Fruit fly (Drosophila melanogaster) whole organism, embryonic: ENCODE data around the gene retinin.

Source experiments
- CG11695 ChIP-seq: fragments of 200-800 bp; sonication (Bioruptor generic); IDR thresholded peaks from 3 replicates; pipeline ENCODE4 v1.3.6; 2022; ENCODE audit warnings: missing biosample characterization, missing genetic modification characterization
- CG12155 ChIP-seq: fragments of 200-800 bp; sonication (Bioruptor generic); optimal IDR thresholded peaks from 3 replicates; lab custom pipeline; 2016; ENCODE audit warnings: missing biosample characterization, missing genetic modification characterization
- CG12391 ChIP-seq: fragments of 200-800 bp; sonication (Bioruptor generic); optimal IDR thresholded peaks from 3 replicates; lab custom pipeline; 2018; ENCODE audit warnings: missing biosample characterization, mild to moderate bottlenecking, missing genetic modification characterization, moderate library complexity
- CG12659 ChIP-seq: fragments of 200-800 bp; sonication (Bioruptor generic); optimal IDR thresholded peaks from 3 replicates; lab custom pipeline; 2017; ENCODE audit warnings: mild to moderate bottlenecking, missing biosample characterization, missing genetic modification reagents, missing genetic modification characterization
- CG12744 ChIP-seq: fragments of 200-800 bp; sonication (Bioruptor generic); optimal IDR thresholded peaks from 2 replicates; lab custom pipeline; 2016; ENCODE audit warnings: missing biosample characterization, missing genetic modification characterization
- CG17829 ChIP-seq: fragments of 200-800 bp; optimal IDR thresholded peaks from 2 replicates; lab custom pipeline; 2019; ENCODE audit warnings: missing biosample characterization, mild to moderate bottlenecking, missing genetic modification characterization, moderate library complexity
- CG30020 ChIP-seq: fragments of 200-800 bp; optimal IDR thresholded peaks from 2 replicates; lab custom pipeline; 2019; ENCODE audit warnings: missing biosample characterization, mild to moderate bottlenecking, missing genetic modification characterization, moderate library complexity
- CG30403 ChIP-seq: fragments of 200-800 bp; sonication (Bioruptor generic); optimal IDR thresholded peaks from 3 replicates; lab custom pipeline; 2016; ENCODE audit warnings: missing biosample characterization, missing genetic modification characterization
- CG3065 ChIP-seq: fragments of 200-800 bp; sonication (Bioruptor generic); optimal IDR thresholded peaks from 2 replicates; lab custom pipeline; 2016; ENCODE audit warnings: missing biosample characterization, missing genetic modification characterization
- CG32532 ChIP-seq: fragments of 200-800 bp; sonication (Bioruptor generic); IDR thresholded peaks from 2 replicates; pipeline ENCODE4 v1.3.6; 2022; ENCODE audit warnings: missing biosample characterization, missing genetic modification characterization
- CG4707 ChIP-seq: fragments of 200-800 bp; sonication (Bioruptor generic); optimal IDR thresholded peaks from 2 replicates; lab custom pipeline; 2018; ENCODE audit warnings: missing biosample characterization, mild to moderate bottlenecking, missing genetic modification characterization, moderate library complexity
- CG7839 ChIP-seq: fragments of 200-800 bp; sonication (Bioruptor generic); optimal IDR thresholded peaks from 3 replicates; lab custom pipeline; 2018; ENCODE audit warnings: missing biosample characterization, mild to moderate bottlenecking, missing genetic modification characterization, moderate library complexity
- CG7987 ChIP-seq: fragments of 200-800 bp; sonication (Bioruptor generic); optimal IDR thresholded peaks from 2 replicates; lab custom pipeline; 2018; ENCODE audit warnings: missing biosample characterization, mild to moderate bottlenecking, missing genetic modification characterization, moderate library complexity
- CG9609 ChIP-seq: fragments of 200-800 bp; sonication (Bioruptor generic); optimal IDR thresholded peaks from 3 replicates; lab custom pipeline; 2016; ENCODE audit warnings: missing biosample characterization, missing genetic modification characterization
- CG9932 ChIP-seq: fragments of 200-800 bp; sonication (Bioruptor generic); IDR thresholded peaks from 2 replicates; pipeline ENCODE4 v1.3.6; 2022; ENCODE audit warnings: missing biosample characterization, missing genetic modification characterization
- CTCF ChIP-seq: fragments of 200-800 bp; sonication (Bioruptor generic); optimal IDR thresholded peaks from 2 replicates; lab custom pipeline; 2017; ENCODE audit warnings: missing biosample characterization, mild to moderate bottlenecking, missing genetic modification characterization, moderate library complexity
- Chrac-16 ChIP-seq: fragments of 200-800 bp; sonication (Bioruptor generic); optimal IDR thresholded peaks from 3 replicates; lab custom pipeline; 2016; ENCODE audit warnings: missing biosample characterization, missing genetic modification characterization
- Dad ChIP-seq: fragments of 200-800 bp; sonication (Bioruptor generic); optimal IDR thresholded peaks from 3 replicates; lab custom pipeline; 2016; ENCODE audit warnings: missing biosample characterization, missing genetic modification characterization
- Dip3 ChIP-seq: fragments of 200-800 bp; sonication (Bioruptor generic); optimal IDR thresholded peaks from 3 replicates; lab custom pipeline; 2016; ENCODE audit warnings: missing biosample characterization, missing genetic modification characterization
- E2f1 ChIP-seq: fragments of 200-800 bp; sonication (Bioruptor generic); IDR thresholded peaks from 2 replicates; pipeline ENCODE4 v1.3.6; 2022; ENCODE audit warnings: missing biosample characterization, missing genetic modification characterization
- ERR ChIP-seq: fragments of 200-800 bp; sonication (Bioruptor generic); optimal IDR thresholded peaks from 2 replicates; lab custom pipeline; 2016; ENCODE audit warnings: missing biosample characterization, missing genetic modification characterization
- GATAe ChIP-seq: fragments of 200-800 bp; sonication (Bioruptor generic); conservative IDR thresholded peaks from 2 replicates; pipeline ENCODE4 v1.3.6; 2022; ENCODE audit warnings: missing biosample characterization, missing genetic modification characterization
- HmgD ChIP-seq: fragments of 200-800 bp; sonication (Bioruptor generic); optimal IDR thresholded peaks from 3 replicates; lab custom pipeline; 2016; ENCODE audit warnings: missing biosample characterization, missing genetic modification characterization
- Hr3 ChIP-seq: fragments of 200-800 bp; sonication (Bioruptor generic); optimal IDR thresholded peaks from 3 replicates; lab custom pipeline; 2016; ENCODE audit warnings: missing biosample characterization, missing genetic modification characterization
- Hr39 ChIP-seq: fragments of >200 bp; optimal IDR thresholded peaks from 2 replicates; lab custom pipeline; 2017
- Lim3 ChIP-seq: fragments of 200-800 bp; sonication (Bioruptor generic); IDR thresholded peaks from 2 replicates; pipeline ENCODE4 v1.3.6; 2022; ENCODE audit warnings: missing biosample characterization, missing genetic modification characterization
- MBD-R2 ChIP-seq: fragments of 200-800 bp; sonication (Bioruptor generic); IDR thresholded peaks from 2 replicates; pipeline ENCODE4 v1.3.6; 2022; ENCODE audit warnings: missing biosample characterization, missing genetic modification characterization
- Med ChIP-seq: fragments of 200-800 bp; sonication (Bioruptor generic); peaks from one replicate; lab custom pipeline; 2016; ENCODE audit warnings: missing biosample characterization, missing genetic modification characterization, mild to moderate bottlenecking, inconsistent platforms, moderate library complexity
- NFAT ChIP-seq: fragments of 200-800 bp; sonication (Bioruptor generic); IDR thresholded peaks from 2 replicates; pipeline ENCODE4 v1.3.6; 2022; ENCODE audit warnings: missing biosample characterization, missing genetic modification characterization
- Poxn ChIP-seq: fragments of 200-800 bp; sonication (Bioruptor generic); IDR thresholded peaks from 2 replicates; pipeline ENCODE4 v1.3.6; 2022; ENCODE audit warnings: missing biosample characterization, missing genetic modification characterization
- Stat92E ChIP-seq, 3 experiments: fragments of >200 bp in 2 of 3; fragments of 200-800 bp in 1 of 3; sonication (Bioruptor generic) in 1 of 3; optimal IDR thresholded peaks; 2 replicates each; lab custom pipeline; 2017 to 2019; ENCODE audit warnings: missing biosample characterization in 3 of 3, missing genetic modification characterization in 3 of 3, mild to moderate bottlenecking in 1 of 3, moderate library complexity in 1 of 3
- Trl ChIP-seq, 3 experiments: fragments of >200 bp in 2 of 3; fragments of 200-800 bp in 1 of 3; sonication (Bioruptor generic) in 1 of 3; optimal IDR thresholded peaks; 2 replicates in 1 of 3; 3 replicates in 2 of 3; lab custom pipeline; 2016 to 2017; ENCODE audit warnings: missing biosample characterization in 1 of 3, missing genetic modification characterization in 1 of 3
- abd-A ChIP-seq: fragments of 200-800 bp; sonication (Bioruptor generic); optimal IDR thresholded peaks from 3 replicates; lab custom pipeline; 2019; ENCODE audit warnings: missing biosample characterization, mild to moderate bottlenecking, missing genetic modification characterization, moderate library complexity
- ac ChIP-seq: fragments of 200-800 bp; sonication (Bioruptor generic); optimal IDR thresholded peaks from 3 replicates; lab custom pipeline; 2017; ENCODE audit warnings: missing biosample characterization, mild to moderate bottlenecking, missing genetic modification characterization
- ap ChIP-seq: fragments of 200-800 bp; sonication (Bioruptor generic); IDR thresholded peaks from 2 replicates; pipeline ENCODE4 v1.3.6; 2022; ENCODE audit warnings: missing biosample characterization, missing genetic modification characterization
- chm ChIP-seq: fragments of 200-800 bp; sonication (Bioruptor generic); IDR thresholded peaks from 2 replicates; pipeline ENCODE4 v1.3.6; 2022; ENCODE audit warnings: missing biosample characterization, missing genetic modification characterization
- crc ChIP-seq: fragments of 200-800 bp; sonication (Bioruptor generic); optimal IDR thresholded peaks from 2 replicates; lab custom pipeline; 2016; ENCODE audit warnings: missing biosample characterization, missing genetic modification characterization
- dmrt99B ChIP-seq: fragments of 200-800 bp; sonication (Bioruptor generic); optimal IDR thresholded peaks from 2 replicates; lab custom pipeline; 2018; ENCODE audit warnings: missing biosample characterization, mild to moderate bottlenecking, missing genetic modification characterization, moderate library complexity
- gce ChIP-seq: fragments of 200-800 bp; sonication (Bioruptor generic); IDR thresholded peaks from 3 replicates; pipeline ENCODE4 v1.3.6; 2022; ENCODE audit warnings: missing biosample characterization, missing genetic modification characterization
- gro ChIP-seq: fragments of 200-800 bp; sonication (Bioruptor generic); optimal IDR thresholded peaks from 2 replicates; lab custom pipeline; 2016; ENCODE audit warnings: missing biosample characterization, missing genetic modification characterization
- gt ChIP-seq: fragments of 200-800 bp; sonication (Bioruptor generic); IDR thresholded peaks from 2 replicates; pipeline ENCODE4 v1.3.6; 2022; ENCODE audit warnings: missing biosample characterization, missing genetic modification characterization
- oc ChIP-seq: fragments of 200-800 bp; sonication (Bioruptor generic); optimal IDR thresholded peaks from 2 replicates; lab custom pipeline; 2018; ENCODE audit warnings: missing biosample characterization, mild to moderate bottlenecking, missing genetic modification characterization, moderate library complexity
- row ChIP-seq: fragments of 200-800 bp; sonication (Bioruptor generic); IDR thresholded peaks from 3 replicates; pipeline ENCODE4 v1.3.6; 2022; ENCODE audit warnings: missing biosample characterization, missing genetic modification characterization
- sd ChIP-seq: fragments of 200-800 bp; sonication (Bioruptor generic); optimal IDR thresholded peaks from 3 replicates; lab custom pipeline; 2018; ENCODE audit warnings: missing biosample characterization, mild to moderate bottlenecking, missing genetic modification characterization, moderate library complexity
- tap ChIP-seq: fragments of 200-800 bp; optimal IDR thresholded peaks from 3 replicates; lab custom pipeline; 2019; ENCODE audit warnings: missing biosample characterization, mild to moderate bottlenecking, missing genetic modification characterization, moderate library complexity
- trem ChIP-seq: fragments of 200-800 bp; optimal IDR thresholded peaks from 3 replicates; lab custom pipeline; 2019; ENCODE audit warnings: missing biosample characterization, mild to moderate bottlenecking, missing genetic modification characterization, moderate library complexity
- ttk ChIP-seq: fragments of 200-800 bp; sonication (Bioruptor generic); IDR thresholded peaks from 2 replicates; pipeline ENCODE4 v2.1.2; 2022; ENCODE audit warnings: missing biosample characterization, missing genetic modification characterization
- wdn ChIP-seq: fragments of 200-800 bp; sonication (Bioruptor generic); IDR thresholded peaks from 2 replicates; pipeline ENCODE4 v1.3.6; 2022; ENCODE audit warnings: missing biosample characterization, missing genetic modification characterization

retinin gene

dm6 chr3L:16377768-16378764 lies 46.3 kb downstream of the retinin start, which contains the start of gene roq (continued):
- TF ChIP-seq CG7839 (tag; lab: Kevin White, UChicago) (no peak), CG30020 (tag; lab: Kevin White, UChicago) (peak; percentile 3), row (GFP tag; lab: Robert Waterston, UW) (no peak; the same call in 2 of the 3 replicates), ttk (no peak), CG12391 (tag; lab: Kevin White, UChicago) (peak; percentile 24), CG9932 (GFP tag; lab: Robert Waterston, UW) (no peak), gce (GFP tag; lab: Robert Waterston, UW) (no peak), HmgD (GFP tag; lab: Kevin White, UChicago) (peak; percentile 59), Hr3 (no peak), trem (tag; lab: Kevin White, UChicago) (peak; percentile 68), GATAe (peak; percentile 14; the same call in 1 of the 2 replicates), Stat92E (GFP tag; optimal IDR thresholded peaks at IDR 0.05; lab: Kevin White, UChicago) (peak in 2 of 3 experiments; percentile 28 to 82)

- TF ChIP-seq CG32532 (GFP tag; lab: Robert Waterston, UW) (peak; percentile 74), CG12659 (GFP tag; lab: Kevin White, UChicago) (peak; percentile 62), Poxn (GFP tag; lab: Robert Waterston, UW) (peak; percentile 29; the same call in 1 of the 2 replicates), gce (GFP tag; lab: Robert Waterston, UW) (no peak), oc (tag; lab: Kevin White, UChicago) (no peak), NFAT (GFP tag; lab: Robert Waterston, UW) (peak; percentile 38; the same call in 1 of the 2 replicates), ac (no peak), CG12744 (peak; percentile 10), Hr39 (lab: Kevin White, UChicago) (no peak), abd-A (no peak), CG17829 (tag; lab: Kevin White, UChicago) (peak; percentile 66), MBD-R2 (GFP tag; lab: Robert Waterston, UW) (peak; percentile 25; the same call in 1 of the 2 replicates), Med (GFP tag; lab: Kevin White, UChicago) (peak; percentile 94), chm (GFP tag; lab: Robert Waterston, UW) (peak; percentile 14; the same call in 1 of the 2 replicates), Lim3 (GFP tag; lab: Robert Waterston, UW) (no peak), CG9609 (GFP tag; lab: Kevin White, UChicago) (peak; percentile 50), gt (no peak), CG3065 (no peak), gro (GFP tag; lab: Kevin White, UChicago) (peak; percentile 83), CTCF (GFP tag; lab: Kevin White, UChicago) (no peak), crc (GFP tag; lab: Kevin White, UChicago) (peak; percentile 12), Chrac-16 (peak; percentile 69), Dip3 (GFP tag; lab: Kevin White, UChicago) (peak; percentile 45), CG30403 (peak; percentile 71), ERR (GFP tag; lab: Kevin White, UChicago) (no peak), Trl (optimal IDR thresholded peaks at IDR 0.05; lab: Kevin White, UChicago) (no peak), Trl (GFP tag; optimal IDR thresholded peaks at IDR 0.05; lab: Kevin White, UChicago) (peak; percentile 60), CG12155 (peak; percentile 55), CG4707 (GFP tag; lab: Kevin White, UChicago) (peak; percentile 16), Dad (GFP tag; lab: Kevin White, UChicago) (no peak), wdn (0 out of 2 replicates have a peak, but pooled peaks have one; percentile 36), tap (peak; percentile 75), E2f1 (GFP tag; lab: Robert Waterston, UW) (no peak), CG7987 (GFP tag; lab: Kevin White, UChicago) (no peak), dmrt99B (peak; percentile 80), ap (GFP tag; lab: Robert Waterston, UW) (peak; percentile 19; the same call in 1 of the 2 replicates), CG11695 (0 out of 3 replicates have a peak, but pooled peaks have one; percentile 44), sd (tag; lab: Kevin White, UChicago) (no peak)
Measured at dm6 chr3L:16380770-16381169, 49.0 kb downstream of the retinin start.
